Worm (Caenorhabditis elegans) whole organism, L4/young adult: Measurements from ENCODE around the gene F09C8.1.

Experiments used
- W03F9.2 ChIP-seq: fragments of 150-350 bp; optimal IDR thresholded peaks from 2 replicates; lab custom pipeline; 2014; ENCODE audit warnings: missing biosample characterization, missing genetic modification characterization
- him-1 ChIP-seq: sonication (generic microtip); optimal IDR thresholded peaks from 2 replicates; lab custom pipeline; 2016; ENCODE audit warnings: missing genotype, missing genetic modification reagents, missing genetic modification characterization, missing compliant biosample characterization

- TF ChIP-seq him-1 (tag; lab: Kevin White, UChicago) (peak; percentile 60), W03F9.2 (tag; lab: Kevin White, UChicago) (no peak)
Observed at ce11 chrX:16202229-16202628, 38.9 kb upstream of the F09C8.1 start.
